Fruit fly (Drosophila melanogaster): Measurements from ENCODE around the gene CG6295.

The CG6295 gene

DNA sequence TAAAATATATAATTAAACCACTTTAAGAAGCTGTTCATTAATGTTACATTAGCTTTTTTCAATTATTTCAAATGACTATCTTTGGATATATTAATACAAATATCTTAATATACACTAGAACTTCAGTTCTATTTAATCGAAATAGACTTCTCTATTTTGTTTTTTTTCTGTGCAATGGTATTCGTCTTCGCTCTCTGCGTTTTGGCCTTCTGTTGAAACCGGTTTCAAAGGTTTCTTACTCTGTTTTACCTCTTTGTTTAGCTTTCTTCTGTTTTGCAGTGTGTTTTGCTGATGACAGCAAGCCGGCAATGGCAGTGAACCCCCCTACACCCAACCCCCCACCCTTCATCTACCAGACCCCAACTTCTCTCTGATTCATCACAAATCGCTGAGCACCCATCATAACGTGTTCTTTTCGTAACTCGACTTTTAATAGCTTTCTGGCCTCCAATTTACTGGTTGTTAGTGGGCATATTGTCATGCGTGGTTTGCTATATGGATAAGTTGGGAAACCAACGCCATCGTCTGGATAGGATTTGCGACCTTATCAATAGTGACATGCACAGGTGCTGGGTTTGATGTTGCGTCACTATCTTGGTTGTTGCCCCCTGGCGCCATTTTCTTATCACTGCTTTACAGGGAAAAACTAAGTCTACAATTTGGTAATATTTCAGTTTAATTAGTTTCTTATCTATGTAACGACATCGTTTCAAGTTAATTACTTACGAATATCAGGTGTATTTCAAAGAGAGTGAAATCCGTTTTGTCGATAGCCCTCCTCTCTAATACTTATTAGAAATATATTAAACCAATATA lies 37.8 kb downstream of the CG6295 start:
- TF ChIP-seq h (optimal IDR thresholded peaks at IDR 0.05), result no peak
- TF ChIP-seq Myc (optimal IDR thresholded peaks at IDR 0.05), result no peak
- no peak for TF ChIP-seq insv (optimal IDR thresholded peaks at IDR 0.05)
- no peak for TF ChIP-seq Sin3A (optimal IDR thresholded peaks at IDR 0.05)
- TF ChIP-seq ttk (optimal IDR thresholded peaks at IDR 0.05), result no peak
- no peak for TF ChIP-seq psq (optimal IDR thresholded peaks at IDR 0.05)

DNA sequence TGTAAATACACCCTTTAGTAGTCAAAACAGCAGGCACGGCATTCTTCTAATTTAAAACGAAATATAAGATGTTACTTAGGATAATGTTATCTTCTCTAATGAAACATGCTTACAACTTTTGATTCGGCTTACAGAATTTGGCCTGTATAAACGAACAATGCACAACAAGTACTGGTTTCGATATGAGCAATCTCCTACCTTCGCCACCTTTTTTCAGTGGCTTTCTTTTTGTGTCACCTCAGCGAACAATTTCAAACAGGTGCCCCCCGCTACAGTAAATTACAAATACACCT lies 38.6 kb downstream of the CG6295 start:
- TF ChIP-seq ttk (optimal IDR thresholded peaks at IDR 0.05) (no peak), Sin3A (optimal IDR thresholded peaks at IDR 0.05) (no peak), h (optimal IDR thresholded peaks at IDR 0.05) (no peak), Myc (optimal IDR thresholded peaks at IDR 0.05) (no peak), insv (optimal IDR thresholded peaks at IDR 0.05) (no peak), psq (optimal IDR thresholded peaks at IDR 0.05) (no peak)

DNA sequence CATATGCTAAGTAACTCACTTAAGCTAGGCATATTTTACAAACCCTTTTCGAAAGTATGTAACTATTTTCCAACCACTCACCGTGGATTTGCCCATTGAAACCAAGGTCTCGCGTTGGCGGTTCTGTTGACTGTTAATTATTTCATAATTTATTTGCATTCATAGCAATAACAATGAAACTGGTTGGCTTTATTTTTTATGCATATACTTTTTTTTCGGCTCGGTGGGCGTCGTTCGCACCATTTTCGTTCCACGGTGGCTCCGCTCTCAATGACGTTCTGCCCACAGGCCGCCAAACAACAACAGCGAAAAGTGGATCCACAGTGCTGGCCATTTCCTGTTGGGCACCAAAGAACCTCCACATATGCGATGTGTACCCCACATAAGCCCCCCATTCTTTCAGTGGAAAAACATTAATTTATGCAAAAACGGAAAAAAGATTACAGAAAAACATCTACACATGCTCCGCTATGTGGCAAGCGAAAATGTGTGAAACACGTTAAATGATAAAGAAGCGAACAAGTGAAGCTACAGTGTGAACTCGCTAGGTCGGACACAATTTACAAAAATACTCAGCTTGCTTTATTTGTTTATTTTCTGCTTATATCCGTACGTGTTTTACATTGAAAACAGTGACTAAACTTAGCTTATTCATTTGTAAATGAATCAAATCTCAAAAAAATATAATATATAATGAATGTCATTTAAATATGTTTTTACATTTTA lies 39.1 kb downstream of the CG6295 start:
- TF ChIP-seq Myc (optimal IDR thresholded peaks at IDR 0.05) (no peak), ttk (optimal IDR thresholded peaks at IDR 0.05) (no peak), psq (optimal IDR thresholded peaks at IDR 0.05) (no peak), Sin3A (optimal IDR thresholded peaks at IDR 0.05) (no peak), insv (optimal IDR thresholded peaks at IDR 0.05) (no peak), h (optimal IDR thresholded peaks at IDR 0.05) (no peak)

DNA sequence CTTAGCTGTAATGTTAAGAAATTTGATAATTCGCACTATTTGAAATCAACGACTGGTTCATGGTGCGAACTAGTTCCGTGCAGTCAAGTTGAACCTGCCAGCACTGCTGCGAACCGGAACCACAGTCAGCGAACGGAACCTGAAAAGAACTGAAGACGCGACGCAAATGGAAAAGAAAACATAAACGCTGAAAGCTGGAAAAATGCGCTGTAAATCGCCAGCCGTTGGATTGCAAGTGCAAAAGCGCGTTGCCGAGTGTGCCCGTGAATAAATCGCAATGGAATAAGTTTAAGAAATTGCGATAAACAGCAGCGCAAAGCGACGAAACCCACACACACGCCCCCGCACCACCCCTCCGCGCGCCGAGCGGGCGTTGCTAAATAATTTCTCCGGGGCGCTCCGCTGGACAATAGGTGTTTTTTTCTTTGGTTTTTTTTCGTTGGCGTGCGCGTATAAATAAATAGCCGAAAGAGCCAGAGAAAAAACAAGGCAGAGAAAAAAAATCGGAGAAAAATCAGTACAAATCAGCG lies 40.0 kb downstream of the CG6295 start, which contains the start of gene CG5521:
CG5521 (plus strand) TSS at position 137 of the 530 bp plus-strand sequence.
- TF ChIP-seq Myc (optimal IDR thresholded peaks at IDR 0.05) (no peak), Sin3A (optimal IDR thresholded peaks at IDR 0.05) (no peak), insv (optimal IDR thresholded peaks at IDR 0.05) (no peak), psq (optimal IDR thresholded peaks at IDR 0.05) (no peak), h (optimal IDR thresholded peaks at IDR 0.05) (no peak), ttk (optimal IDR thresholded peaks at IDR 0.05) (no peak)

- no peak for TF ChIP-seq insv (optimal IDR thresholded peaks at IDR 0.05)
- TF ChIP-seq Sin3A (optimal IDR thresholded peaks at IDR 0.05), result no peak
- TF ChIP-seq h (optimal IDR thresholded peaks at IDR 0.05), result no peak
- no peak for TF ChIP-seq ttk (optimal IDR thresholded peaks at IDR 0.05)
- no peak for TF ChIP-seq psq (optimal IDR thresholded peaks at IDR 0.05)
- no peak for TF ChIP-seq Myc (optimal IDR thresholded peaks at IDR 0.05)
Measured at dm6 chr3R:26966385-26966784, 40.5 kb downstream of the CG6295 start, which contains the start of gene Gr97a. Gene Gr97a, minus strand, starts transcription at chr3R:26966485.

- no peak for TF ChIP-seq Myc (optimal IDR thresholded peaks at IDR 0.05)
- TF ChIP-seq ttk (optimal IDR thresholded peaks at IDR 0.05), result no peak
- no peak for TF ChIP-seq psq (optimal IDR thresholded peaks at IDR 0.05)
Measured at dm6 chr3R:26964452-26965133, 42.3 kb downstream of the CG6295 start, which contains the start of gene Tsp97E. Gene Tsp97E, minus strand, starts transcription at chr3R:26964817.

DNA sequence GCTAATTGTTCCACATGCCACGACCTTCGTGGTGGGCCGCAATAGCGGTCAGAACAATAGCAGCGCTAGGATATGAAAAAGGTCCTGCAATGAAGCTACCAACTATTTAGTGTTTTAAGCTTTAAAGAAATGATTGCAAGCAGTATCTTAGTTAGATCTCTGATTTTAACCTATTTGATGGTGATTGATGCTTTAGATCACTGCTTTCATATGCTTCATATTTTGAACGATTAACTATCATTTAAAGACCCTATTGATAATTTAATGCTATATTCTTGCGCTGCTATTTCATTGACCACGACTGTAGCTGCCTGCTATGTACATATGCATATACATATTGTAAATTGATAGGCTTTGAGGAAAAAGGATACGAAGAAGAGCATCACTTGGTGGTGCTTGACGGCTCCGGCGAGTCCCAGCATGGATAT lies 43.1 kb downstream of the CG6295 start:
- TF ChIP-seq Myc (optimal IDR thresholded peaks at IDR 0.05) (no peak), insv (optimal IDR thresholded peaks at IDR 0.05) (no peak), Sin3A (optimal IDR thresholded peaks at IDR 0.05) (no peak), h (optimal IDR thresholded peaks at IDR 0.05) (no peak), ttk (optimal IDR thresholded peaks at IDR 0.05) (no peak), psq (optimal IDR thresholded peaks at IDR 0.05) (no peak)

- TF ChIP-seq h (optimal IDR thresholded peaks at IDR 0.05) (no peak), Myc (optimal IDR thresholded peaks at IDR 0.05) (no peak)
Measured at dm6 chr3R:26960496-26960895, 46.4 kb downstream of the CG6295 start.

DNA sequence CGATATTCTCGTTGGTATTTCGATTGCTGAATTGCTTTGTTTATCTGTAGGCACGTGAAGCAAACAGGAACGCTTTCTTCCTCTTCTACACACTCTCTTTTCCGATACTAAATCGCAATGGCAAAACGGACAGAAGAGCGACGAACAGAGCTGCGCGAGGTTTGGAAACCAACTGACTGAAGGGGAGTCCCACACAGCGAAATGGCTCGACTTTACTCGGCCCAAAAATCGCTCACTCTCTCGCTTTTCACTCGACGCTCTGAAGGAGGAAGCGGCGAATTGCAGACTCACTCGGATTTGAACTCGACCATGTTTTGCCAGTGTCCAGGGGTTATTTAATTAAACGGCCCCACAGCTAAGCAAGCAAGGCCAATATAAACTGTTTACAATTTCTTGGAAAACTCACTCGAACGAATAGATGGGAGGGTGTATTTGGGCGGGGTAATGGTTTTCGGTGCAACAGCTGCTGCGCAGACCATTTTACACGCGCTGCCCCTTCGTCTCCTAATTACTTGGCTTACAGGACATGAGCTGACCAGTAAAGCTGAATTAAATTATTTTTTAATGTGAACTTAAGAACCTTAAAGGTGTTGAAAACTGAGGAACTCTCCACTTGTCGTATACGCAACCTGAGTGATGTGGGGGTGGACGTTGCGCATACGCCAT lies 48.4 kb downstream of the CG6295 start, which contains the start of gene CG6330:
CG6330 (minus strand) TSS at position 178 of the 666 bp plus-strand sequence.
- TF ChIP-seq insv (optimal IDR thresholded peaks at IDR 0.05) (no peak), psq (optimal IDR thresholded peaks at IDR 0.05) (no peak), h (optimal IDR thresholded peaks at IDR 0.05) (no peak), ttk (optimal IDR thresholded peaks at IDR 0.05) (no peak), Myc (optimal IDR thresholded peaks at IDR 0.05) (no peak), Sin3A (optimal IDR thresholded peaks at IDR 0.05) (no peak)

dm6 chr3R:26957132-26957531 lies 49.7 kb downstream of the CG6295 start:
- TF ChIP-seq psq (optimal IDR thresholded peaks at IDR 0.05) (no peak), insv (optimal IDR thresholded peaks at IDR 0.05) (no peak), h (optimal IDR thresholded peaks at IDR 0.05) (no peak), Myc (optimal IDR thresholded peaks at IDR 0.05) (no peak), Sin3A (optimal IDR thresholded peaks at IDR 0.05) (no peak), ttk (optimal IDR thresholded peaks at IDR 0.05) (no peak)

DNA sequence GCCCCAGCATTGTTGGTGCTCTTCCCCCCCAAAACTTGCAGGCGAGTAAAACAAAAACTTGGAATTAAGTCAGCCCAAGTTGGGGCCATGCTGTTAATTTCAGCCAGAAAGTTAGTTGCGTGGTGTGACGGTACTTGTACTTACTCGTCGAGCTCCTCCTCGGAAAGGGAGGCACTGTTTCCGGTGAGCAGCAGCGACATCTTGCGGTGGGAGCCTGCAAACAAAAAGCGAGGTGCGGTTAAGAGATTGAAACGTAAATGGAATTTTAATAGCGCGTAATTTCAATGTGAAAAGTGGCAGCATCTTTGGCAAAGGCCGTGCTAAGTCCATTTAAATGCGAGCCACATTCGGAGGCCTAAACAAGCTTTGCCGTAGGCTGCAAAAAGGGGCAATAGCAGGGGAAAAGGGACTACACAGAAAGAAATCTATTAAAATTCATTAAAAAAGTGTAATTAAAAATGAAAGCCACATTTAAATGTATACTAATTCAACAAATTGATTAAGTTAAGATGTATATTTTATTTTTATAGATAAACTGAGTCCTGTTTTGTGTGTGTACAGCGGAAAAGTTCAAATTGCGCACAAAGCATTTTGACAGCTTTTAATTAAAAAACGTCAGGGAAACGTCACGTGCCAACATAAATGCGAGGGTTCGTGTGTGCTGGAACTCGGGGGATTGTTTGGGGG lies 50.3 kb downstream of the CG6295 start:
- TF ChIP-seq insv (optimal IDR thresholded peaks at IDR 0.05) (no peak), Sin3A (optimal IDR thresholded peaks at IDR 0.05) (no peak)

All from Kc167 (cell line).